Worm (Caenorhabditis elegans) whole organism, late embryonic: ENCODE data around the gene twnk-1.

Source experiments
- C08G9.2 ChIP-seq: sonication (generic microtip); optimal IDR thresholded peaks from 2 replicates; lab custom pipeline; 2016; ENCODE audit warnings: mild to moderate bottlenecking, missing genetic modification characterization, moderate library complexity, missing compliant biosample characterization
- C38D4.7 ChIP-seq: fragments of 200-800 bp; sonication (Bioruptor generic); optimal IDR thresholded peaks from 2 replicates; lab custom pipeline; 2018; ENCODE audit warnings: mild to moderate bottlenecking, missing genetic modification characterization, moderate library complexity, missing compliant biosample characterization
- K02D7.2 ChIP-seq: sonication (generic microtip); optimal IDR thresholded peaks from 2 replicates; lab custom pipeline; 2017; ENCODE audit warnings: mild to moderate bottlenecking, missing genetic modification characterization, missing compliant biosample characterization
- K09A11.1 ChIP-seq: sonication (generic microtip); optimal IDR thresholded peaks from 2 replicates; lab custom pipeline; 2017; ENCODE audit warnings: antibody characterized with exemption, mild to moderate bottlenecking, missing genetic modification characterization, missing compliant biosample characterization; ENCODE audit not compliant: insufficient read depth
- T23F11.4 ChIP-seq: fragments of 200-800 bp; sonication (Bioruptor generic); optimal IDR thresholded peaks from 2 replicates; lab custom pipeline; 2018; ENCODE audit warnings: mild to moderate bottlenecking, missing genetic modification characterization, missing compliant biosample characterization
- Y22D7AL.16 ChIP-seq: sonication (generic microtip); optimal IDR thresholded peaks from 2 replicates; lab custom pipeline; 2016; ENCODE audit warnings: missing genetic modification characterization, missing compliant biosample characterization
- ahr-1 ChIP-seq: sonication (generic microtip); optimal IDR thresholded peaks from 2 replicates; lab custom pipeline; 2016; ENCODE audit warnings: missing genetic modification characterization, missing compliant biosample characterization
- ama-1 ChIP-seq: fragments of 150-350 bp; optimal IDR thresholded peaks from 2 replicates; lab custom pipeline; 2014
- ceh-14 ChIP-seq: sonication (generic microtip); optimal IDR thresholded peaks from 2 replicates; lab custom pipeline; 2016; ENCODE audit warnings: missing genotype, missing genetic modification characterization, missing compliant biosample characterization
- ceh-19 ChIP-seq: fragments of 200-800 bp; sonication (Bioruptor generic); optimal IDR thresholded peaks from 2 replicates; lab custom pipeline; 2018; ENCODE audit warnings: mild to moderate bottlenecking, missing genetic modification characterization, missing compliant biosample characterization
- ceh-2 ChIP-seq: sonication (generic microtip); optimal IDR thresholded peaks from 2 replicates; lab custom pipeline; 2016; ENCODE audit warnings: missing genotype, missing genetic modification characterization, missing compliant biosample characterization
- ceh-30 ChIP-seq: fragments of 150-350 bp; optimal IDR thresholded peaks from 2 replicates; lab custom pipeline; 2014; ENCODE audit warnings: missing biosample characterization, missing genetic modification characterization
- ceh-31 ChIP-seq: sonication (generic microtip); optimal IDR thresholded peaks from 2 replicates; lab custom pipeline; 2016; ENCODE audit warnings: missing genetic modification characterization, missing compliant biosample characterization
- ceh-45 ChIP-seq: fragments of 200-800 bp; sonication (Bioruptor generic); IDR thresholded peaks from 2 replicates; pipeline ENCODE4 v1.3.6; 2022; ENCODE audit warnings: missing genetic modification reagents, missing genetic modification characterization, missing compliant biosample characterization
- ceh-48 ChIP-seq: sonication (generic microtip); optimal IDR thresholded peaks from 2 replicates; lab custom pipeline; 2016; ENCODE audit warnings: missing genetic modification characterization, inconsistent platforms, missing compliant biosample characterization
- dve-1 ChIP-seq: sonication (generic microtip); optimal IDR thresholded peaks from 2 replicates; lab custom pipeline; 2017; ENCODE audit warnings: antibody characterized with exemption, mild to moderate bottlenecking, missing genetic modification characterization, missing compliant biosample characterization
- elt-2 ChIP-seq: sonication (generic microtip); optimal IDR thresholded peaks from 2 replicates; lab custom pipeline; 2016; ENCODE audit warnings: missing genetic modification reagents, missing genetic modification characterization, missing compliant biosample characterization
- ets-4 ChIP-seq: sonication (generic microtip); optimal IDR thresholded peaks from 2 replicates; lab custom pipeline; 2016; ENCODE audit warnings: missing genetic modification characterization, missing compliant biosample characterization
- fkh-10 ChIP-seq: fragments of 150-350 bp; optimal IDR thresholded peaks from 2 replicates; lab custom pipeline; 2014; ENCODE audit warnings: missing biosample characterization, missing genetic modification reagents, missing genetic modification characterization
- fkh-6 ChIP-seq: sonication (generic microtip); optimal IDR thresholded peaks from 2 replicates; lab custom pipeline; 2016; ENCODE audit warnings: missing genetic modification characterization, missing compliant biosample characterization
- hlh-15 ChIP-seq: sonication (generic microtip); optimal IDR thresholded peaks from 2 replicates; lab custom pipeline; 2016; ENCODE audit warnings: missing genetic modification characterization, missing compliant biosample characterization
- hlh-30 ChIP-seq: sonication (generic microtip); optimal IDR thresholded peaks from 2 replicates; lab custom pipeline; 2017; ENCODE audit warnings: antibody characterized with exemption, missing genetic modification characterization, missing compliant biosample characterization; ENCODE audit not compliant: insufficient read depth
- lim-6 ChIP-seq: sonication (generic microtip); optimal IDR thresholded peaks from 2 replicates; lab custom pipeline; 2016; ENCODE audit warnings: missing genetic modification characterization, missing compliant biosample characterization
- madf-2 ChIP-seq: sonication (generic microtip); optimal IDR thresholded peaks from 2 replicates; lab custom pipeline; 2017; ENCODE audit warnings: missing genetic modification characterization, missing compliant biosample characterization
- nfya-1 ChIP-seq: sonication (generic microtip); optimal IDR thresholded peaks from 2 replicates; lab custom pipeline; 2017; ENCODE audit warnings: missing genetic modification characterization, mild to moderate bottlenecking, missing compliant biosample characterization, antibody characterized with exemption, moderate library complexity
- npax-4 ChIP-seq: sonication (generic microtip); optimal IDR thresholded peaks from 2 replicates; lab custom pipeline; 2016; ENCODE audit warnings: missing genetic modification characterization, missing compliant biosample characterization
- pag-3 ChIP-seq: sonication (generic microtip); optimal IDR thresholded peaks from 2 replicates; lab custom pipeline; 2016; ENCODE audit warnings: missing compliant biosample characterization, missing genetic modification characterization, borderline replicate concordance
- pat-9 ChIP-seq: fragments of 200-800 bp; sonication (Bioruptor generic); optimal IDR thresholded peaks from 2 replicates; lab custom pipeline; 2018; ENCODE audit warnings: mild to moderate bottlenecking, missing genetic modification characterization, moderate library complexity, missing compliant biosample characterization
- pha-4 ChIP-seq: fragments of 150-350 bp; optimal IDR thresholded peaks from 2 replicates; lab custom pipeline; 2018; ENCODE audit warnings: missing biosample characterization, missing genetic modification reagents, missing genetic modification characterization
- ref-2 ChIP-seq: sonication (generic microtip); optimal IDR thresholded peaks from 2 replicates; lab custom pipeline; 2016; ENCODE audit warnings: missing genetic modification characterization, missing compliant biosample characterization
- sox-2 ChIP-seq: fragments of 200-800 bp; sonication (Bioruptor generic); IDR thresholded peaks from 2 replicates; pipeline ENCODE4 v1.3.6; 2022; ENCODE audit warnings: missing genetic modification reagents, missing genetic modification characterization, missing compliant biosample characterization
- sox-4 ChIP-seq: sonication (generic microtip); optimal IDR thresholded peaks from 2 replicates; lab custom pipeline; 2017; ENCODE audit warnings: mild to moderate bottlenecking, missing genetic modification characterization, inconsistent platforms, missing compliant biosample characterization
- syd-9 ChIP-seq: sonication (generic microtip); optimal IDR thresholded peaks from 2 replicates; lab custom pipeline; 2016; ENCODE audit warnings: mild to moderate bottlenecking, missing genetic modification characterization, moderate library complexity, missing compliant biosample characterization
- tbx-7 ChIP-seq: sonication (generic microtip); optimal IDR thresholded peaks from 2 replicates; lab custom pipeline; 2016; ENCODE audit warnings: missing genotype, missing genetic modification characterization, missing compliant biosample characterization
- ttx-3 ChIP-seq: sonication (generic microtip); optimal IDR thresholded peaks from 2 replicates; lab custom pipeline; 2016; ENCODE audit warnings: missing genetic modification reagents, missing genetic modification characterization, missing compliant biosample characterization
- unc-3 ChIP-seq, 2 experiments: fragments of 200-800 bp in 1 of 2; sonication (Bioruptor generic) in 1 of 2; sonication (generic microtip) in 1 of 2; conservative IDR thresholded peaks in 1 of 2; optimal IDR thresholded peaks in 1 of 2; 2 replicates each; pipeline versions ENCODE4 v1.3.6 to Lab custom; 2016 to 2022; ENCODE audit warnings: missing compliant biosample characterization in 2 of 2, missing genetic modification characterization in 2 of 2, missing genetic modification reagents in 1 of 2
- unc-55 ChIP-seq: sonication (generic microtip); optimal IDR thresholded peaks from 2 replicates; lab custom pipeline; 2017; ENCODE audit warnings: missing biosample characterization, missing genetic modification reagents, missing genetic modification characterization
- unc-86 ChIP-seq: sonication (generic microtip); optimal IDR thresholded peaks from 2 replicates; lab custom pipeline; 2016; ENCODE audit warnings: missing genetic modification characterization, missing compliant biosample characterization
- zip-5 ChIP-seq: sonication (generic microtip); optimal IDR thresholded peaks from 2 replicates; lab custom pipeline; 2016; ENCODE audit warnings: missing genetic modification characterization, missing compliant biosample characterization

The twnk-1 gene

ce11 chrX:5775804-5776252 is 15.2 kb upstream of the twnk-1 start (continued):
- TF ChIP-seq ceh-48 (tag; lab: Kevin White, UChicago), result peak; percentile 2
- no peak for TF ChIP-seq T23F11.4 (GFP tag; lab: Kevin White, UChicago)
- TF ChIP-seq ceh-31, result peak; percentile 51
- no peak for TF ChIP-seq tbx-7
- TF ChIP-seq pag-3 (tag; lab: Kevin White, UChicago), result no peak
- TF ChIP-seq K02D7.2, result no peak
- no peak for TF ChIP-seq unc-86
- no peak for TF ChIP-seq ets-4 (tag; lab: Kevin White, UChicago)
- no peak for TF ChIP-seq fkh-10 (GFP tag; lab: Kevin White, UChicago)
- no peak for TF ChIP-seq ceh-2 (tag; lab: Kevin White, UChicago)
- no peak for TF ChIP-seq sox-4 (tag; lab: Kevin White, UChicago)
- TF ChIP-seq ttx-3 (tag; lab: Kevin White, UChicago), result no peak
- no peak for TF ChIP-seq fkh-6 (tag; lab: Kevin White, UChicago)
- TF ChIP-seq hlh-15 (tag; lab: Kevin White, UChicago), result no peak
- peak; percentile 3 for TF ChIP-seq C08G9.2 (tag; lab: Kevin White, UChicago)
- TF ChIP-seq pat-9 (tag; lab: Kevin White, UChicago), result no peak
- no peak for TF ChIP-seq sox-2 (GFP tag; lab: Robert Waterston, UW)
- TF ChIP-seq lim-6 (tag; lab: Kevin White, UChicago), result no peak
- no peak for TF ChIP-seq npax-4
- TF ChIP-seq K09A11.1 (tag; lab: Kevin White, UChicago), result no peak
- TF ChIP-seq ceh-19 (GFP tag; lab: Kevin White, UChicago), result no peak
- TF ChIP-seq pha-4 (tag; lab: Kevin White, UChicago), result no peak
- TF ChIP-seq madf-2 (tag; lab: Kevin White, UChicago), result no peak
- no peak for TF ChIP-seq ceh-30 (tag; lab: Kevin White, UChicago)
- TF ChIP-seq zip-5 (tag; lab: Kevin White, UChicago), result no peak
- no peak for TF ChIP-seq C38D4.7 (GFP tag; lab: Kevin White, UChicago)
- no peak for TF ChIP-seq ceh-45 (GFP tag; lab: Robert Waterston, UW)

ce11 chrX:5780672-5781182 is 10.3 kb upstream of the twnk-1 start, which contains the start of gene sft-4:
TSS of gene sft-4 (minus strand) at chrX:5780722.
- TF ChIP-seq nfya-1 (peak; percentile 1), ceh-14 (tag; lab: Kevin White, UChicago) (no peak), hlh-30 (peak; percentile 56)

- TF ChIP-seq ahr-1 (no peak), ceh-30 (tag; lab: Kevin White, UChicago) (no peak), unc-55 (no peak), syd-9 (no peak), unc-3 (GFP tag; conservative IDR thresholded peaks at IDR 0.05; lab: Robert Waterston, UW) (no peak), unc-3 (tag; optimal IDR thresholded peaks at IDR 0.05; lab: Kevin White, UChicago) (no peak), Y22D7AL.16 (no peak), ama-1 (lab: Kevin White, UChicago) (no peak), pat-9 (tag; lab: Kevin White, UChicago) (no peak), lim-6 (tag; lab: Kevin White, UChicago) (no peak), dve-1 (tag; lab: Kevin White, UChicago) (no peak)
Observed at ce11 chrX:5781294-5781693, 9.7 kb upstream of the twnk-1 start.

DNA sequence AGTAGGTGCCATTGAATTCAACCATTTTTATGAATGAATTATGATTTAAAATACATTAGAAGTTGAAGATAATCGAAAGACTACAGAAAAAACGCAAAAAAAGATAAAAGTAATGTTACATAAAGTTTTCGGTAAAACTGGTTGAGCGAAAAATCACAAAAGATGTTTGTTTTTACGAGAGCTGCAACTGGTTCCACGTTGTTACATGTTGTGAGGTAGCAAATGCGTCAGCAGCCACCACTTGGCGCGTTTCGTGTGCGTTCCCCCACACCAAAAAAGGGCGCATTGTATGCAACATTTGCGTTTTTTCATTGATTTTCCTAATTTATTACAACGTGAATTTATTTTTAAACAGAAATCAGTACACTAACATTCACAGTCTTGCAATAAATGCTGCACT is 8.9 kb upstream of the twnk-1 start, which contains the start of gene gakh-1:
Gene gakh-1 (plus strand): TSS at position 347 of the 400 bp plus-strand sequence.
- TF ChIP-seq sox-4 (tag; lab: Kevin White, UChicago) (no peak), madf-2 (tag; lab: Kevin White, UChicago) (no peak), ref-2 (no peak), elt-2 (tag; lab: Kevin White, UChicago) (peak; percentile 0)
